Fruit fly (Drosophila melanogaster) whole organism, pupa: ENCODE measurements around the gene TTLL15.

Experiments used
- CG10348 ChIP-seq: fragments of 200-800 bp; sonication (Bioruptor generic); IDR thresholded peaks from 2 replicates; pipeline ENCODE4 v1.3.6; 2022; ENCODE audit warnings: missing biosample characterization, missing genetic modification characterization
- CG12605 ChIP-seq: fragments of 200-800 bp; sonication (Bioruptor generic); IDR thresholded peaks from 2 replicates; pipeline ENCODE4 v1.3.6; 2022; ENCODE audit warnings: missing biosample characterization, missing genetic modification characterization
- CG13204 ChIP-seq: fragments of 200-800 bp; sonication (Bioruptor generic); optimal IDR thresholded peaks from 2 replicates; lab custom pipeline; 2018; ENCODE audit warnings: missing biosample characterization, mild to moderate bottlenecking, missing genetic modification characterization, moderate library complexity
- CG14655 ChIP-seq: fragments of 200-800 bp; sonication (Bioruptor generic); optimal IDR thresholded peaks from 3 replicates; lab custom pipeline; 2017; ENCODE audit warnings: mild to moderate bottlenecking, missing biosample characterization, missing genetic modification reagents, missing genetic modification characterization
- CG15710 ChIP-seq: fragments of 200-800 bp; sonication (Bioruptor generic); optimal IDR thresholded peaks from 2 replicates; lab custom pipeline; 2018; ENCODE audit warnings: missing biosample characterization, mild to moderate bottlenecking, missing genetic modification characterization, moderate library complexity
- CG17806 ChIP-seq: fragments of 200-800 bp; sonication (Bioruptor generic); optimal IDR thresholded peaks from 2 replicates; lab custom pipeline; 2018; ENCODE audit warnings: missing biosample characterization, mild to moderate bottlenecking, missing genetic modification characterization, moderate library complexity
- CG32121 ChIP-seq: fragments of 200-800 bp; sonication (Bioruptor generic); IDR thresholded peaks from 2 replicates; pipeline ENCODE4 v1.3.6; 2022; ENCODE audit warnings: missing biosample characterization, missing genetic modification characterization
- CG34367 ChIP-seq: fragments of 200-800 bp; sonication (Bioruptor generic); optimal IDR thresholded peaks from 2 replicates; lab custom pipeline; 2018; ENCODE audit warnings: missing biosample characterization, mild to moderate bottlenecking, missing genetic modification characterization
- CG4496 ChIP-seq: fragments of 200-800 bp; sonication (Bioruptor generic); IDR thresholded peaks from 3 replicates; pipeline ENCODE4 v1.3.6; 2022; ENCODE audit warnings: missing biosample characterization, missing genetic modification characterization
- CG8159 ChIP-seq: fragments of 200-800 bp; sonication (Bioruptor generic); optimal IDR thresholded peaks from 3 replicates; lab custom pipeline; 2018; ENCODE audit warnings: missing biosample characterization, mild to moderate bottlenecking, missing genetic modification characterization, moderate library complexity
- CG8301 ChIP-seq: fragments of 200-800 bp; sonication (Bioruptor generic); optimal IDR thresholded peaks from 2 replicates; lab custom pipeline; 2018; ENCODE audit warnings: missing biosample characterization, mild to moderate bottlenecking, missing genetic modification characterization
- CG9948 ChIP-seq: fragments of 200-800 bp; sonication (Bioruptor generic); optimal IDR thresholded peaks from 2 replicates; lab custom pipeline; 2018; ENCODE audit warnings: missing biosample characterization, mild to moderate bottlenecking, missing genetic modification characterization, moderate library complexity
- D1 ChIP-seq: fragments of 200-800 bp; sonication (Bioruptor generic); optimal IDR thresholded peaks from 2 replicates; lab custom pipeline; 2018; ENCODE audit warnings: missing biosample characterization, mild to moderate bottlenecking, missing genetic modification characterization, moderate library complexity
- EcR ChIP-seq: fragments of 200-800 bp; sonication (Bioruptor generic); optimal IDR thresholded peaks from 3 replicates; lab custom pipeline; 2019; ENCODE audit warnings: missing biosample characterization, missing genetic modification characterization, mild to moderate bottlenecking, moderate library complexity, missing genetic modification reagents
- Ets98B ChIP-seq: fragments of 200-800 bp; sonication (Bioruptor generic); IDR thresholded peaks from 2 replicates; pipeline ENCODE4 v1.3.6; 2022; ENCODE audit warnings: missing biosample characterization, missing genetic modification characterization
- Pif1A ChIP-seq: fragments of 200-800 bp; sonication (Bioruptor generic); optimal IDR thresholded peaks from 3 replicates; lab custom pipeline; 2016; ENCODE audit warnings: missing biosample characterization, missing genetic modification characterization
- Pif1B ChIP-seq: fragments of 200-800 bp; sonication (Bioruptor generic); optimal IDR thresholded peaks from 3 replicates; lab custom pipeline; 2016; ENCODE audit warnings: missing biosample characterization, missing genetic modification characterization
- Snoo ChIP-seq: fragments of 200-800 bp; sonication (Bioruptor generic); optimal IDR thresholded peaks from 3 replicates; lab custom pipeline; 2017; ENCODE audit warnings: missing biosample characterization, mild to moderate bottlenecking, missing genetic modification characterization, inconsistent platforms
- fd96Ca ChIP-seq: fragments of 200-800 bp; sonication (Bioruptor generic); IDR thresholded peaks from 3 replicates; pipeline ENCODE4 v1.3.6; 2022; ENCODE audit warnings: missing biosample characterization, missing genetic modification characterization
- gl ChIP-seq: fragments of 200-800 bp; sonication (Bioruptor generic); optimal IDR thresholded peaks from 2 replicates; lab custom pipeline; 2018; ENCODE audit warnings: missing biosample characterization, mild to moderate bottlenecking, missing genetic modification characterization
- rn ChIP-seq: fragments of 200-800 bp; sonication (Bioruptor generic); IDR thresholded peaks from 2 replicates; pipeline ENCODE4 v1.3.6; 2022; ENCODE audit warnings: missing biosample characterization, missing genetic modification characterization

The TTLL15 gene

dm6 chr3R:10780161-10780560, 34.9 kb upstream of the TTLL15 start:
- TF ChIP-seq CG8301 (tag; lab: Kevin White, UChicago) (no peak), CG9948 (tag; lab: Kevin White, UChicago) (no peak), rn (no peak), D1 (tag; lab: Kevin White, UChicago) (no peak), CG32121 (GFP tag; lab: Robert Waterston, UW) (no peak), CG15710 (tag; lab: Kevin White, UChicago) (no peak)

dm6 chr3R:10782167-10782566, 32.9 kb upstream of the TTLL15 start, which contains the start of gene CG42633:
Gene CG42633 (minus strand): TSS chr3R:10782267.
- no peak for TF ChIP-seq gl (tag; lab: Kevin White, UChicago)
- TF ChIP-seq, all 21 proteins: peak for 0

dm6 chr3R:10784058-10784499, 31.0 kb upstream of the TTLL15 start, which contains the start of the genes mRpL37 and Rbp1:
Gene mRpL37 (minus strand): TSS chr3R:10784092.
Gene Rbp1 (plus strand): TSS chr3R:10784383.
- TF ChIP-seq CG4496 (GFP tag; lab: Robert Waterston, UW), result peak; percentile 77
- no peak for TF ChIP-seq EcR
- TF ChIP-seq CG17806 (tag; lab: Kevin White, UChicago), result peak; percentile 59
- TF ChIP-seq Snoo, result peak; percentile 46
- peak; percentile 70 for TF ChIP-seq CG8159 (tag; lab: Kevin White, UChicago)
- TF ChIP-seq CG9948 (tag; lab: Kevin White, UChicago), result peak; percentile 55
- no peak for TF ChIP-seq CG14655 (GFP tag; lab: Kevin White, UChicago)
- TF ChIP-seq CG15710 (tag; lab: Kevin White, UChicago), result peak; percentile 73
- TF ChIP-seq, all 21 proteins: peak for 6

dm6 chr3R:10788186-10788585, 26.9 kb upstream of the TTLL15 start, which contains the start of the genes Art1 and Mcm5:
Gene Art1 (minus strand): TSS chr3R:10788226.
Gene Mcm5 (plus strand): TSS chr3R:10788524.
- TF ChIP-seq CG15710 (tag; lab: Kevin White, UChicago), result no peak
- TF ChIP-seq Ets98B (GFP tag; lab: Robert Waterston, UW), result no peak
- TF ChIP-seq EcR, result no peak
- no peak for TF ChIP-seq CG17806 (tag; lab: Kevin White, UChicago)
- no peak for TF ChIP-seq gl (tag; lab: Kevin White, UChicago)
- no peak for TF ChIP-seq CG4496 (GFP tag; lab: Robert Waterston, UW)
- TF ChIP-seq fd96Ca (GFP tag; lab: Robert Waterston, UW), result no peak
- TF ChIP-seq CG34367 (tag; lab: Kevin White, UChicago), result no peak
- TF ChIP-seq D1 (tag; lab: Kevin White, UChicago), result no peak

- TF ChIP-seq CG4496 (GFP tag; lab: Robert Waterston, UW), result no peak
- TF ChIP-seq Ets98B (GFP tag; lab: Robert Waterston, UW), result no peak
- TF ChIP-seq rn, result no peak
- TF ChIP-seq fd96Ca (GFP tag; lab: Robert Waterston, UW), result no peak
- TF ChIP-seq Pif1B (GFP tag; lab: Kevin White, UChicago), result no peak
- no peak for TF ChIP-seq CG32121 (GFP tag; lab: Robert Waterston, UW)
- TF ChIP-seq CG17806 (tag; lab: Kevin White, UChicago), result no peak
- no peak for TF ChIP-seq CG13204 (GFP tag; lab: Kevin White, UChicago)
- TF ChIP-seq CG8159 (tag; lab: Kevin White, UChicago), result no peak
- no peak for TF ChIP-seq CG10348 (GFP tag; lab: Robert Waterston, UW)
- TF ChIP-seq Snoo, result no peak
- TF ChIP-seq D1 (tag; lab: Kevin White, UChicago), result no peak
- TF ChIP-seq, all 21 proteins: peak for 0
Observed at dm6 chr3R:10792604-10793003, 22.5 kb upstream of the TTLL15 start, which contains the start of gene CG14687. Gene CG14687 (plus strand): TSS chr3R:10792904.

dm6 chr3R:10803855-10804254, 11.2 kb upstream of the TTLL15 start, which contains the start of gene CG14692:
Gene CG14692 (minus strand): TSS chr3R:10803955.
- TF ChIP-seq D1 (tag; lab: Kevin White, UChicago), result no peak
- TF ChIP-seq CG4496 (GFP tag; lab: Robert Waterston, UW), result no peak
- TF ChIP-seq CG17806 (tag; lab: Kevin White, UChicago), result no peak
- TF ChIP-seq CG10348 (GFP tag; lab: Robert Waterston, UW), result no peak
- TF ChIP-seq Ets98B (GFP tag; lab: Robert Waterston, UW), result no peak

dm6 chr3R:10826796-10827524, 11.9 kb downstream of the TTLL15 start, which contains the start of gene Cad86C:
Gene Cad86C (plus strand): TSS chr3R:10827079.
- TF ChIP-seq CG15710 (tag; lab: Kevin White, UChicago) (no peak), CG14655 (GFP tag; lab: Kevin White, UChicago) (peak; percentile 7), EcR (peak; percentile 75), CG17806 (tag; lab: Kevin White, UChicago) (no peak), CG10348 (GFP tag; lab: Robert Waterston, UW) (no peak), CG8159 (tag; lab: Kevin White, UChicago) (peak; percentile 19), Pif1A (GFP tag; lab: Kevin White, UChicago) (peak; percentile 51), rn (no peak), CG9948 (tag; lab: Kevin White, UChicago) (no peak), CG34367 (tag; lab: Kevin White, UChicago) (no peak), fd96Ca (GFP tag; lab: Robert Waterston, UW) (peak; percentile 54; the same call in 2 of the 3 replicates), CG32121 (GFP tag; lab: Robert Waterston, UW) (peak; percentile 44; the same call in 1 of the 2 replicates), Ets98B (GFP tag; lab: Robert Waterston, UW) (peak; percentile 72), CG8301 (tag; lab: Kevin White, UChicago) (peak; percentile 7), gl (tag; lab: Kevin White, UChicago) (no peak), CG13204 (GFP tag; lab: Kevin White, UChicago) (peak; percentile 25), Snoo (peak; percentile 10), CG4496 (GFP tag; lab: Robert Waterston, UW) (peak; percentile 53; the same call in 2 of the 3 replicates), Pif1B (GFP tag; lab: Kevin White, UChicago) (peak; percentile 54), D1 (tag; lab: Kevin White, UChicago) (no peak), CG12605 (GFP tag; lab: Robert Waterston, UW) (peak; percentile 68)
